Worm (Caenorhabditis elegans) whole organism, L4/young adult: ENCODE results near the gene F53B1.3.

Experiments used
- W03F9.2 ChIP-seq: fragments of 150-350 bp; optimal IDR thresholded peaks from 2 replicates; lab custom pipeline; 2014; ENCODE audit warnings: missing biosample characterization, missing genetic modification characterization
- dao-5 ChIP-seq: sonication (generic microtip); optimal IDR thresholded peaks from 2 replicates; lab custom pipeline; 2016; ENCODE audit warnings: missing genotype, missing genetic modification characterization, moderate library complexity, missing compliant biosample characterization
- him-1 ChIP-seq: sonication (generic microtip); optimal IDR thresholded peaks from 2 replicates; lab custom pipeline; 2016; ENCODE audit warnings: missing genotype, missing genetic modification reagents, missing genetic modification characterization, missing compliant biosample characterization

The F53B1.3 gene

DNA sequence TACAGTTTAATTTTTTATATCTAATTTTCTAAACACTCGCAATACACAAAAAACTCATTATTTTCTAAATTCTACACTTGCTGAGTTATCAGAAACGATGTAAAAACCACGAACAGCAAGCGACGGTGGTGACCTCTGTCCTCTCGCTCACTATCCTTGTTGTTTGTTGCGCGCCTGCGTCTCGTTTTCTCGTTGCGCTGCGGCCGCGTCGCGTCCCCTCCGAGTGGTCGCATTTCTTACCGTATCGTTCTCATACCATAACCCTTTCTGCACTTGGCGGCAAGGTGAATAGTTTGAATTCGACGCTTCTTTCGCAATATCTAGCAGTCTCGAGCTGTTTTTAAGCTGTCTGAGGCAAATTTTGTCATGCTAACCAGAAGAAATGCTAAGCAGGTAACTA lies 16.0 kb upstream of the F53B1.3 start, which contains the start of gene lsy-2:
lsy-2 (plus strand) TSS at position 271 of the 400 bp plus-strand sequence.
- no peak for TF ChIP-seq W03F9.2 (tag; lab: Kevin White, UChicago)
- TF ChIP-seq dao-5 (tag; lab: Kevin White, UChicago): no peak
- no peak for TF ChIP-seq him-1 (tag; lab: Kevin White, UChicago)

DNA sequence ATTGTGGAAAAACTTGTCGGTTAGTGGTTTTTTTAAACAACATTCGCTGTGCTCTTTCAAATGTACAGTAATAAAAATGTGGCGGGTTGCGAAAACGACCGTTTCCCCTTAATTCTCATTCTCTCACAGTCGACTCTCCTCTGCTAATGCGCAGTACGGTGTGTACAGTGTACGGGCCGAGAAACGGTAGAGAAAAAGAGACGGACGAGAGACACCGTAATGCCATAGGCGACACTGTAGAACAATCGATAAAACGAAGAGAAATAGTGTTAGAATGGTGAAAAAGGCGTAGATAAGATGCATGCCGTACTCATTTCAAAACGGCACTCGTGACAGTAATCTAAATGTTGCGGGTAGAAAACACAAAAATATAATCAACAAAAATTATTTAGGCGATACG lies 14.9 kb upstream of the F53B1.3 start:
- no peak for TF ChIP-seq dao-5 (tag; lab: Kevin White, UChicago)
- no peak for TF ChIP-seq W03F9.2 (tag; lab: Kevin White, UChicago)
- TF ChIP-seq him-1 (tag; lab: Kevin White, UChicago): no peak

DNA sequence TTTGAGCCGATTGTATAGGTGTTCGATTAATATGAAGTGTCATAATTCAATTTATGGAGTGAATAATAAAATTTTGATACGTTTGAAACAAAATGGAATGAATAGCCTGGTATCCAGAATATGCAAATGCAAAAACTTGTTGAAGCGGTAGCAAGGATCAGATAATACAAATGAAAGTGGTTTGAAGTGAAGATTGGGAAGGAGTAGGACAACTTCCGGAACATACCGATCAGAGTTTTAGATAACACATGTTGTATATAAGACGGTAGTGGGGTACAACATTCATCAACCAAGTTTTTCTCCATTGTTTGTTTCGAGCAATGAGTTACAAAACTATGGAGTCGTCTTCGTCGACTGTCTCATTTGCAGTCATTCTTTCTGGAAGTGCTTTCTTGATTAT lies 12.2 kb upstream of the F53B1.3 start, which contains the start of gene col-164:
col-164 (plus strand) TSS at position 301 of the 400 bp plus-strand sequence.
- TF ChIP-seq him-1 (tag; lab: Kevin White, UChicago) (no peak), W03F9.2 (tag; lab: Kevin White, UChicago) (no peak), dao-5 (tag; lab: Kevin White, UChicago) (no peak)

DNA sequence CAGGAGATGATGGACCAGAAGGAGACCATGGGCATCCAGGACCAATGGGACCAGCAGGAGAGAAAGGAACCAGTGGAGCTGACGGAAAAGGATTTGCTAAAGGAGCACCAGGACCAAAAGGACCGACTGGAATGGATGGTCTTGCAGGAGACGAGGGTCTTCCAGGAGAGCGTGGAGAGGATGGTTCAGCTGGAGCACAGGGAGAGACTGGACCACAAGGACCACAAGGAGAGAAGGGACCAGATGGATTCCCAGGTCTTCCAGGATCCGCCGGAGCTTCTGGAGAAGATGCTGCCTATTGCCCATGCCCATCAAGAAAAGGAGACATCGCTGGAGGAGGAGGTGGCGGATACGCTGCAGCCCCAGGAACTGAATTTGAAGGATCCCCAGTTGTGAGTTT lies 11.3 kb upstream of the F53B1.3 start:
- no peak for TF ChIP-seq W03F9.2 (tag; lab: Kevin White, UChicago)
- no peak for TF ChIP-seq dao-5 (tag; lab: Kevin White, UChicago)
- TF ChIP-seq him-1 (tag; lab: Kevin White, UChicago): no peak

DNA sequence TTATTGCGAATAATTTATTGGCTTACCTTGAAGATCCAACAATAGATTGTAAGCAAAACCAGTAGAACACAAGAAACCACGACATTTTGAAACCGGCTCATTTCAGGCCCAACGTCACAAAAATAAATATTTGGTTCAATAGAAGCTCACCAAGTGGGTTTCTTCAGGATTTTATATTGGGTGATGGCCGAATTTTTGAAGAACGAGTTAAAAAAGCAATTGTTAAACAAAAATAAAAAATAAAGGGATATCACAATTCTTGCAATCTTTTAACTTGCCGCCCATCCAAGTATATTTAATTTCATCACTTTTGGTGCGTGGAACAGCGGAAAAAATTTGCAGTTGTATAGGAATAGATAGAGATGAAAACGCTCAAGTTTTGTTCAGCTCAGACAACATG lies 8.6 kb upstream of the F53B1.3 start, which contains the start of gene T21D9.2:
T21D9.2 (minus strand) TSS at position 101 of the 400 bp plus-strand sequence.
- TF ChIP-seq W03F9.2 (tag; lab: Kevin White, UChicago): no peak
- TF ChIP-seq him-1 (tag; lab: Kevin White, UChicago): no peak
- no peak for TF ChIP-seq dao-5 (tag; lab: Kevin White, UChicago)

DNA sequence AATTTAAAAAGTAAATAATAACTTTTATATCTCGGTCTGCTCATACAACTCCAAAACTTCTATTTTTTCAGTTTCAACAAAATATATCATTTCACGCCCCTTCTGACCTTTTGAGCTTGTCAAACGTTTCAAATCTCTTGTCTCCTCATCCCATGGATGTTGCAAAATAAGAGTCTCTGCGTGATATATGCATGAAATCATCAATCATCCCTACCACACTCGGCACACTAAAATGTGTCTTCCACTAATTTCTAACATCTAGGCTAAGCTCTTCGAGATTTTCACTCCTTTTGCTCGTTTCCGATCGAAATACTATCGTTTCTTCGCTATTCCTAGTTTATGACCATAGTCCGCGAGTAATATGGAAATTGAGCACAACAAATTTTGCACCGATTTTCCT lies 6.4 kb upstream of the F53B1.3 start:
- no peak for TF ChIP-seq dao-5 (tag; lab: Kevin White, UChicago)
- TF ChIP-seq him-1 (tag; lab: Kevin White, UChicago): no peak
- no peak for TF ChIP-seq W03F9.2 (tag; lab: Kevin White, UChicago)

DNA sequence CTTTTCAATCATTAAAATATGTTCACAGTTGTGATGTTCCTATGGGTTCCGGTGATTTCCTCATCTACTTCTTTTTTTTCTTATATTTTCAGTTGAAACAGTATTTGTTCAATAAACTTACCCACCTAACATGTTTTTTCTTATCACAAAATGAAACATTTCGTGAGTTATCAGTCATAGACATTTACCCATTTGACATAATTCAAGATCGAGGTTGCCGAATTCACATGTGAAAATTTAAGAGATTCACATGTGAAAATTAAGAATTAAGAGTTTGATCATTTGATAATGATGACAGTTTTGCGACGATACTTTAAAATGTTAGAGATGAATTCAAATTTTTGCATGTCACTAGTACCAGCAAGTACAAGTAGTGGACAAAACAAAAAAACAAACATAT lies 2.0 kb downstream of the F53B1.3 start:
- TF ChIP-seq dao-5 (tag; lab: Kevin White, UChicago) (no peak), him-1 (tag; lab: Kevin White, UChicago) (no peak), W03F9.2 (tag; lab: Kevin White, UChicago) (no peak)

DNA sequence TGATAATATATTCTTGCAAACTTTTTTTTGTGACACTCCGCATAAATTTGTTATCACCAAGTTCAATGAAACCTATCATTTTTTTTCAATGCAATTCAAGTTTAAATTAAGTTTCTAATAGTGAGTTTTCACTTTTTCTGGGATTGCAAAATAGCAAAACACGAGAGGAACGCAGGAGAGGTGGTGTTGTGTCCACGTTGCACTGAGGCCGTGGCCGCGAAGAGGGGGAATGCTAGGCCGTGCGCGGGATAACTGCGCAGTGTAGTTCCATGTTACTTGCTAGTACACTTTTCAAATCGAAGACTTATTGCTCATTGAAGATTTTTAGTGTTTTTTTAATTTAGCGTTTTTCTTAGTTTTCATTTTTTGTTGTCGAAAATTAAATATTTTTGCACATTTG lies 2.8 kb downstream of the F53B1.3 start:
- TF ChIP-seq him-1 (tag; lab: Kevin White, UChicago): no peak
- TF ChIP-seq dao-5 (tag; lab: Kevin White, UChicago): no peak

DNA sequence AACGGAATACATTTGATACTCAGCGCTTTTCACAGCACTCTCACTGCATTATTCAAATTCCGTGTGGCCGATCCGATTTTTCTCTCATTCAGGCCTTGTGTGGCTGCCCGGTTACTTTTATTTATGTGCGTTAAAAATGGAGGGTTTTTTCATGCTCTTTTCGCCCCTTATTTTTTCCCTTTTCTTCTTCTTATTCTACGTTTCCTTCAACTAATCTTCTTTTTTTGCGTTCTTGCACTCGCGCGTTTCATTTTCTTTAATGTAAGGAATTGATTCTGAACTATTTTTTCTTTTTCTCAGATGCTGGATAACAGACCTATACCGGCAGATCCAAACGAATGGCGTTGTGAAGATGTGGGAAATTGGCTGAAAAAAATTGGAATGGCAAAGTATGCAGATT lies 3.3 kb downstream of the F53B1.3 start, which contains the start of gene F53B1.2:
F53B1.2 (plus strand) TSS at position 301 of the 400 bp plus-strand sequence.
- TF ChIP-seq dao-5 (tag; lab: Kevin White, UChicago) (no peak), W03F9.2 (tag; lab: Kevin White, UChicago) (no peak), him-1 (tag; lab: Kevin White, UChicago) (no peak)

DNA sequence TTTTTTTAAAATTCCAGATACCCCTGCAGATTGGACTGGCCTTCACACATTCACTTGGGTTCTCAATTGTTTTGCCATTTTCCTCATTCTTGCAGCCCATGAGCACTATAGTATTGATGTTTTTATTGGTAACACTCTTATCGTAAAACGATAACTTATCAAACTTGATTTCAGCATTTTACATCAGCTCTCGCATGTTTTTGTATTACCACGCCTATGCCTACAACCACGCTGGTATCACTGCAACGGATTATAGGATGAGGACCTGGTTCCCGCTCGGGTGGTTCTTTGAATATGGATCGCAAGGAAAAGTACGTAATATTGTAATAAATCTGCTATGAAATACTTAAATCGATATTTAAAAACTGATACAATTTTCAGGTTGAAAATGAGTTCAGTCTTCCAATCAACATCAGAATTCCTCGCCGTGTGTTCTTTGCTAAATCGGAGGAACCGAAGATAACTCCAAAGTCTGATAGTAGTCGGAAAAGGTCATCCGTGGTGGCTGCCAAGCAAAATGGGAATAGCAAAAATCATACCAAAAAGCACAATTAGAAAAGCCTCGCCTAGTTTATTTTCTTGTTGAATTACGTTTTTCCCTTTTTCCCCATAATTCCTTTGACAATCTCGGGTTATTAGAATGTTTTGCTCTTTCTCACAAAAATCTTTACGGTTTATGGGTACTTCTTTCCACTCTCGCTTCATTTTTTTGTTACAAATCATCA lies 5.4 kb downstream of the F53B1.3 start:
- no peak for TF ChIP-seq W03F9.2 (tag; lab: Kevin White, UChicago)
- TF ChIP-seq him-1 (tag; lab: Kevin White, UChicago): no peak
- no peak for TF ChIP-seq dao-5 (tag; lab: Kevin White, UChicago)

DNA sequence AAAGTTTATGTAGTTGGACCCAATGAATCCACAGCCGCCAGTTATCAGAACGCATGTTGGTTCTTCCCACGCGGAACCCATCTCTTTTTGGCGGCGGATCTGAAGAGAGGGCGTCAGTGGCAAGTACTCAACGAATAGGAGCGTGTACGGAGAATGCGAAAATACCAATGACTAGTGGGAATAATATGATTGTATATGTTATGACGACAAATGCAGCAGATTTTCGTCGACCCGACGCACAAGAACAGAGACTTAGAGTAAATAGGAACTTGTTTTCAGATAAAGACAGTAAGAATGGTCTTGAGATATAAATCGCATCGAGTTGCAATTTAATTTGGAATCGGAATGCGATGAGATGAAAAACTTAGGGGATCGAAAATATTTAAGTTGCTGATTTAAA lies 7.6 kb downstream of the F53B1.3 start, which contains the start of gene bus-5:
bus-5 (minus strand) TSS at position 101 of the 400 bp plus-strand sequence.
- TF ChIP-seq dao-5 (tag; lab: Kevin White, UChicago) (no peak), W03F9.2 (tag; lab: Kevin White, UChicago) (no peak), him-1 (tag; lab: Kevin White, UChicago) (no peak)

DNA sequence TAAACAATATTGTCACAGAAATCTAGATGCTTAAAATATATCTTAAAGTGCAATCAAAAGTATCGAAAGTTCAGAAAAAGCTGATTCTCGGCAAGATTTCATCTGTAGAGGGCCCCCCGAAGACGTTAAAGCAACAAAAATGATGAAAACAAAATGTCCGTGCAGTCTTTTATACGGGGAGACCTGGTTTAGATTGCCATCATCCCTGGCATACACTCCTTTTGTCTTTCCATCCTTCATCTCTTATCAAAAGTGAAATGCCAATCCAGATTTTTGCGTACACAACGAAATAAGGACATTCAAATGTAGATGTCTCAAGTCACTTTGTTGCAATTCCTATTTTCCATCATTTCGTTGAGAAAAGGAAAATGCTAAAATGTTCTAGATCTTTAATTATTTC lies 8.8 kb downstream of the F53B1.3 start:
- TF ChIP-seq him-1 (tag; lab: Kevin White, UChicago) (no peak), dao-5 (tag; lab: Kevin White, UChicago) (no peak), W03F9.2 (tag; lab: Kevin White, UChicago) (no peak)

DNA sequence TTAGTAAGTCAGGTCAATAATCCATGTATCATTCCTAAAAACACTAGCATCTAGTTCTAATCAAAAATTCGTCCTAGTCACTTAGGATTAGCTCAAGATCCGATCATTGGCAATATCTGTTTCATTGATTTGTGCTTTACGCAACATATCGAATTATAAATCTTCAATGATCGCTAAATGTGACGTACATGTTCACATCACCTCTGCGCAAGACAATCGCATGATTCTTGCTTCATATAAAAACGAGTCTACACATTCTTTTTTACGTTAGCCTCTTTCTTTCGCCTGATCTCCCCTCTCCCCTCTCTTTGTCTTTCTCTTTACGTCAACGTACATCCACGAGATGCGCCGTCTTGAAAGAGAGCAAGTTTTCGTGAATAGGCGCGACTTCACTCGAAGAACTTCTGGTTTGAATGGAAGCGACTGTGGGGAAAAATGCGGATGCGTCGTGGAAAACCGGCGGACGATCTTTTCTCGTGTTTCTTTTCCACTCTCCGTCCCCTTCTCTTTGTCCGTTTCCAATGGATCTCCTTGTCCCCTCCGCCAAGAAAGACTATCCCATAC lies 11.0 kb downstream of the F53B1.3 start:
- TF ChIP-seq dao-5 (tag; lab: Kevin White, UChicago) (no peak), him-1 (tag; lab: Kevin White, UChicago) (no peak), W03F9.2 (tag; lab: Kevin White, UChicago) (no peak)
